Worm (Caenorhabditis elegans) whole organism, young adult: ENCODE results near the gene lys-6.
A peak's percentile ranks its signal among the peaks of the same experiment; 100 is the strongest.

Source experiments
- C17E4.6 ChIP-seq: fragments of 200-800 bp; sonication (Bioruptor generic); IDR thresholded peaks from 2 replicates; pipeline ENCODE4 v1.3.6; 2022; ENCODE audit warnings: missing genetic modification reagents, missing genetic modification characterization, missing compliant biosample characterization
- F37B4.10 ChIP-seq: fragments of 200-800 bp; sonication (Bioruptor generic); IDR thresholded peaks from 2 replicates; pipeline ENCODE4 v1.3.6; 2022; ENCODE audit warnings: missing genetic modification characterization, missing compliant biosample characterization
- F49E8.2 ChIP-seq: sonication (generic microtip); optimal IDR thresholded peaks from 3 replicates; lab custom pipeline; 2017; ENCODE audit warnings: missing genetic modification characterization, mild to moderate bottlenecking, missing compliant biosample characterization, antibody characterized with exemption, moderate library complexity; ENCODE audit not compliant: insufficient read depth
- K12H6.12 ChIP-seq: fragments of 200-800 bp; sonication (Bioruptor generic); optimal IDR thresholded peaks from 2 replicates; lab custom pipeline; 2018; ENCODE audit warnings: mild to moderate bottlenecking, missing genetic modification characterization, missing compliant biosample characterization
- T26A5.8 ChIP-seq: sonication (generic microtip); optimal IDR thresholded peaks from 2 replicates; lab custom pipeline; 2016; ENCODE audit warnings: missing genetic modification characterization, missing compliant biosample characterization
- akir-1 ChIP-seq: fragments of 200-800 bp; sonication (Bioruptor generic); optimal IDR thresholded peaks from 2 replicates; lab custom pipeline; 2018; ENCODE audit warnings: mild to moderate bottlenecking, missing genetic modification characterization, moderate library complexity, missing compliant biosample characterization
- ama-1 ChIP-seq, 3 experiments: fragments of 150-350 bp in 1 of 3; sonication (generic microtip) in 2 of 3; optimal IDR thresholded peaks; 2 replicates each; lab custom pipeline; 2014 to 2018; ENCODE audit warnings: missing biosample characterization in 2 of 3, missing genetic modification characterization in 2 of 3, missing genetic modification reagents in 2 of 3
- aptf-2 ChIP-seq: fragments of 200-800 bp; sonication (Bioruptor generic); conservative IDR thresholded peaks from 2 replicates; pipeline ENCODE4 v1.3.6; 2022; ENCODE audit warnings: missing genetic modification reagents, missing genetic modification characterization, missing compliant biosample characterization
- attf-6 ChIP-seq: fragments of 200-800 bp; sonication (Bioruptor generic); IDR thresholded peaks from 2 replicates; pipeline ENCODE4 v1.3.6; 2022; ENCODE audit warnings: missing genetic modification reagents, missing genetic modification characterization, missing compliant biosample characterization
- cebp-1 ChIP-seq, 2 experiments: fragments of 200-800 bp in 1 of 2; sonication (Bioruptor generic) in 1 of 2; sonication (generic microtip) in 1 of 2; IDR thresholded peaks in 1 of 2; optimal IDR thresholded peaks in 1 of 2; 2 replicates each; pipeline versions ENCODE4 v1.3.6 to Lab custom; 2017 to 2022; ENCODE audit warnings: missing compliant biosample characterization in 2 of 2, missing genetic modification characterization in 2 of 2, mild to moderate bottlenecking in 1 of 2, missing genetic modification reagents in 1 of 2, moderate library complexity in 1 of 2
- cebp-2 ChIP-seq: fragments of 200-800 bp; sonication (Bioruptor generic); IDR thresholded peaks from 2 replicates; pipeline ENCODE4 v1.3.6; 2022; ENCODE audit warnings: missing genetic modification characterization, missing compliant biosample characterization
- ceh-100 ChIP-seq: fragments of 200-800 bp; sonication (Bioruptor generic); IDR thresholded peaks from 2 replicates; pipeline ENCODE4 v1.3.6; 2022; ENCODE audit warnings: missing genetic modification reagents, missing genetic modification characterization, missing compliant biosample characterization
- ceh-27 ChIP-seq: fragments of 200-800 bp; sonication (Bioruptor generic); optimal IDR thresholded peaks from 2 replicates; lab custom pipeline; 2018; ENCODE audit warnings: mild to moderate bottlenecking, missing genetic modification characterization, moderate library complexity, missing compliant biosample characterization
- chd-7 ChIP-seq: sonication (generic microtip); optimal IDR thresholded peaks from 2 replicates; lab custom pipeline; 2016; ENCODE audit warnings: mild to moderate bottlenecking, missing genetic modification characterization, moderate library complexity, missing compliant biosample characterization
- dox-1 ChIP-seq: fragments of 200-800 bp; sonication (Bioruptor generic); IDR thresholded peaks from 2 replicates; pipeline ENCODE4 v1.3.6; 2022; ENCODE audit warnings: missing genetic modification reagents, missing genetic modification characterization, missing compliant biosample characterization
- hmg-1.2 ChIP-seq: fragments of 200-800 bp; sonication (Bioruptor generic); IDR thresholded peaks from 2 replicates; pipeline ENCODE4 v1.3.6; 2022; ENCODE audit warnings: missing genetic modification reagents, missing genetic modification characterization, missing compliant biosample characterization
- hsf-1 ChIP-seq: fragments of 200-800 bp; sonication (Bioruptor generic); IDR thresholded peaks from 2 replicates; pipeline ENCODE4 v1.3.6; 2022; ENCODE audit warnings: missing genetic modification reagents, missing genetic modification characterization, missing compliant biosample characterization
- let-526 ChIP-seq: fragments of 200-800 bp; sonication (Bioruptor generic); IDR thresholded peaks from 2 replicates; pipeline ENCODE4 v1.3.6; 2022; ENCODE audit warnings: missing genetic modification reagents, missing genetic modification characterization, missing compliant biosample characterization
- let-607 ChIP-seq, 2 experiments: fragments of 200-800 bp in 1 of 2; sonication (Bioruptor generic) in 1 of 2; sonication (generic microtip) in 1 of 2; optimal IDR thresholded peaks; 2 replicates each; lab custom pipeline; 2016 to 2018; ENCODE audit warnings: mild to moderate bottlenecking in 2 of 2, missing compliant biosample characterization in 2 of 2, missing genetic modification characterization in 2 of 2, moderate library complexity in 2 of 2, missing genotype in 1 of 2
- lin-40 ChIP-seq: sonication (generic microtip); optimal IDR thresholded peaks from 2 replicates; lab custom pipeline; 2016; ENCODE audit warnings: missing genetic modification characterization, mild to moderate bottlenecking, missing compliant biosample characterization, missing genotype, missing genetic modification reagents
- lin-54 ChIP-seq: fragments of 200-800 bp; sonication (Bioruptor generic); optimal IDR thresholded peaks from 2 replicates; lab custom pipeline; 2018; ENCODE audit warnings: mild to moderate bottlenecking, missing genetic modification characterization, missing compliant biosample characterization
- lsl-1 ChIP-seq: fragments of 200-800 bp; sonication (Bioruptor generic); optimal IDR thresholded peaks from 2 replicates; lab custom pipeline; 2018; ENCODE audit warnings: mild to moderate bottlenecking, missing genetic modification characterization, moderate library complexity, missing compliant biosample characterization
- madf-10 ChIP-seq: sonication (generic microtip); optimal IDR thresholded peaks from 2 replicates; lab custom pipeline; 2016; ENCODE audit warnings: mild to moderate bottlenecking, missing genetic modification characterization, missing compliant biosample characterization
- mcd-1 ChIP-seq: fragments of 200-800 bp; sonication (Bioruptor generic); IDR thresholded peaks from 2 replicates; pipeline ENCODE4 v1.3.6; 2022; ENCODE audit warnings: missing genetic modification reagents, missing genetic modification characterization, missing compliant biosample characterization
- mxl-1 ChIP-seq: sonication (generic microtip); optimal IDR thresholded peaks from 2 replicates; lab custom pipeline; 2016; ENCODE audit warnings: missing genetic modification characterization, missing compliant biosample characterization
- nfyb-1 ChIP-seq: fragments of 200-800 bp; sonication (Bioruptor generic); IDR thresholded peaks from 2 replicates; pipeline ENCODE4 v1.3.6; 2022; ENCODE audit warnings: missing genetic modification reagents, missing genetic modification characterization, missing compliant biosample characterization
- nhr-120 ChIP-seq: fragments of 200-800 bp; sonication (Bioruptor generic); IDR thresholded peaks from 2 replicates; pipeline ENCODE4 v1.3.6; 2022; ENCODE audit warnings: missing genetic modification characterization, missing compliant biosample characterization
- nhr-80 ChIP-seq: sonication (generic microtip); optimal IDR thresholded peaks from 2 replicates; lab custom pipeline; 2016; ENCODE audit warnings: missing genetic modification characterization, missing compliant biosample characterization
- pbrm-1 ChIP-seq: fragments of 200-800 bp; sonication (Bioruptor generic); IDR thresholded peaks from 2 replicates; pipeline ENCODE4 v1.3.6; 2022; ENCODE audit warnings: missing genetic modification reagents, missing genetic modification characterization, missing compliant biosample characterization
- rcor-1 ChIP-seq: fragments of 200-800 bp; sonication (Bioruptor generic); IDR thresholded peaks from 2 replicates; pipeline ENCODE4 v1.3.6; 2022; ENCODE audit warnings: missing genetic modification reagents, missing genetic modification characterization, missing compliant biosample characterization
- snpc-1.1 ChIP-seq: sonication (generic microtip); optimal IDR thresholded peaks from 2 replicates; lab custom pipeline; 2017; ENCODE audit warnings: missing genetic modification characterization, mild to moderate bottlenecking, missing compliant biosample characterization, antibody characterized with exemption, moderate library complexity, missing genotype, missing genetic modification reagents; ENCODE audit not compliant: insufficient read depth
- snpc-4 ChIP-seq, 5 experiments: fragments of 150-350 bp in 1 of 5; sonication (generic microtip) in 4 of 5; optimal IDR thresholded peaks; 2 replicates each; lab custom pipeline; 2014 to 2018; ENCODE audit warnings: missing genetic modification characterization in 5 of 5, missing biosample characterization in 3 of 5, antibody characterized with exemption in 2 of 5, mild to moderate bottlenecking in 2 of 5, missing compliant biosample characterization in 2 of 5, missing genotype in 2 of 5, moderate library complexity in 2 of 5, missing genetic modification reagents in 1 of 5
- sptf-2 ChIP-seq: fragments of 200-800 bp; sonication (Bioruptor generic); optimal IDR thresholded peaks from 2 replicates; lab custom pipeline; 2018; ENCODE audit warnings: mild to moderate bottlenecking, missing genetic modification characterization, missing compliant biosample characterization
- tbp1 ChIP-seq: fragments of 200-800 bp; sonication (Bioruptor generic); optimal IDR thresholded peaks from 2 replicates; lab custom pipeline; 2018; ENCODE audit warnings: mild to moderate bottlenecking, missing genetic modification characterization, missing compliant biosample characterization
- tbx-9 ChIP-seq: sonication (generic microtip); optimal IDR thresholded peaks from 2 replicates; lab custom pipeline; 2016; ENCODE audit warnings: borderline replicate concordance, missing genetic modification characterization, inconsistent platforms, missing compliant biosample characterization
- unc-130 ChIP-seq: sonication (generic microtip); optimal IDR thresholded peaks from 2 replicates; lab custom pipeline; 2016; ENCODE audit warnings: missing genetic modification reagents, missing genetic modification characterization, missing compliant biosample characterization
- zim-3 ChIP-seq: sonication (generic microtip); optimal IDR thresholded peaks from 2 replicates; lab custom pipeline; 2017; ENCODE audit warnings: mild to moderate bottlenecking, missing genetic modification characterization, moderate library complexity, missing compliant biosample characterization

The lys-6 gene

DNA sequence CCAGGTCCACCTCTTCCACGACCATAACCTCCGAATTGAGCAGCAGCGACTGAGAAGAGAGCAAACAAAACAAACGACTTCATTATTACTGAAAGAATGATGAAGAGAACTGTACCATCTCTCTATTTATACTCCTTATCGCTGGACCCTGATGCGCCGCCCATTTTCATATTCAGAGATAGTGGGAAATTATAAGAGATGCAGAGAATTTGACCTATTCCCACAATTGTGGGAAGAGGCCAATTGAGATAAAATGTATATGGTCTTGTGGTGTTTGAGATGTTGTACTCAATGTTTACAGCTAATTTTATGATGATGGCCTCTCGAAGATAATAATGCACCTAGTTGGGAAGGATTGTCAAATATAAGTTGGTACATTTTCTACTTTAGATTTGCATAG is 13.2 kb upstream of the lys-6 start, which contains the start of gene ttr-50:
Gene ttr-50, minus strand, starts transcription at position 101 of the 400 bp plus-strand sequence.
- TF ChIP-seq lin-40 (tag; lab: Kevin White, UChicago) (no peak), aptf-2 (0 out of 2 replicates have a peak, but pooled peaks have one; percentile 19), attf-6 (GFP tag; lab: Robert Waterston, UW) (no peak), snpc-1.1 (tag; lab: Kevin White, UChicago) (no peak), akir-1 (GFP tag; lab: Kevin White, UChicago) (no peak), cebp-2 (GFP tag; lab: Robert Waterston, UW) (no peak), C17E4.6 (no peak), F49E8.2 (tag; lab: Kevin White, UChicago) (no peak)
- TF ChIP-seq, all 124 proteins: peak for 1

DNA sequence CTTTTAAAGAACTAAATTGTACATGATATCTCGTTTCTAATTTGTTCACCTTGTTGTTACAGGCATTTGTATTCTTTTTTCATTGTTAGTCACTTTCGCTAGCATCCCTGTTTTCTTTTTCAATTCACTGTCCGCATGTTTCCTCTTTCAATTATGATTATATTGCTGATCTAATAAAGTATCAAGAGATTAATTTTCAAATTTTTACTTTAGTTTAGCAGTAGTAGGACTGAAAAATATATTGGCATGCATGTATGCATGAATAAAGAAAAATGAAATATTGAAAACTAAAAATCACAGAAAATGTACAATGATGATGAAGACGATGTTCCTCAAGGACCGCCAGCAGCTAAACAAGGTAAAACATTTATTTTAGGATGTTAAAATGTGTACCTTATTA is 10.3 kb upstream of the lys-6 start, which contains the start of gene rbm-17:
Gene rbm-17, plus strand, starts transcription at position 301 of the 400 bp plus-strand sequence.
- TF ChIP-seq ama-1 (optimal IDR thresholded peaks at IDR 0.05; lab: Kevin White, UChicago) (peak; percentile 36), ama-1 (GFP tag; optimal IDR thresholded peaks at IDR 0.05; lab: Kevin White, UChicago) (no peak), unc-130 (GFP tag; lab: Kevin White, UChicago) (no peak), cebp-1 (GFP tag; IDR thresholded peaks at IDR 0.05; lab: Robert Waterston, UW) (no peak), cebp-1 (tag; optimal IDR thresholded peaks at IDR 0.05; lab: Kevin White, UChicago) (peak; percentile 17), hsf-1 (GFP tag; lab: Robert Waterston, UW) (0 out of 2 replicates have a peak, but pooled peaks have one; percentile 11)

- TF ChIP-seq cebp-1 (GFP tag; IDR thresholded peaks at IDR 0.05; lab: Robert Waterston, UW) (no peak), cebp-1 (tag; optimal IDR thresholded peaks at IDR 0.05; lab: Kevin White, UChicago) (peak; percentile 46), mxl-1 (tag; lab: Kevin White, UChicago) (no peak), mcd-1 (GFP tag; lab: Robert Waterston, UW) (peak; percentile 43), nhr-120 (GFP tag; lab: Robert Waterston, UW) (no peak), let-526 (no peak), ceh-100 (GFP tag; lab: Robert Waterston, UW) (peak; percentile 58), chd-7 (no peak), ama-1 (optimal IDR thresholded peaks at IDR 0.05; lab: Kevin White, UChicago) (no peak), ama-1 (GFP tag; optimal IDR thresholded peaks at IDR 0.05; lab: Kevin White, UChicago) (no peak), snpc-4 (GFP tag; optimal IDR thresholded peaks at IDR 0.05; lab: Kevin White, UChicago) (no peak), snpc-4 (tag; optimal IDR thresholded peaks at IDR 0.05; lab: Kevin White, UChicago) (no peak), tbx-9 (tag; lab: Kevin White, UChicago) (no peak), F37B4.10 (GFP tag; lab: Robert Waterston, UW) (no peak), lin-54 (GFP tag; lab: Kevin White, UChicago) (no peak), zim-3 (no peak)
These were observed 8.6 kb upstream of the lys-6 start, which contains the start of gene F58B3.6 for ce11 chrIV:11636409-11636723. TSS of gene F58B3.6 (plus strand) at chrIV:11636648.

DNA sequence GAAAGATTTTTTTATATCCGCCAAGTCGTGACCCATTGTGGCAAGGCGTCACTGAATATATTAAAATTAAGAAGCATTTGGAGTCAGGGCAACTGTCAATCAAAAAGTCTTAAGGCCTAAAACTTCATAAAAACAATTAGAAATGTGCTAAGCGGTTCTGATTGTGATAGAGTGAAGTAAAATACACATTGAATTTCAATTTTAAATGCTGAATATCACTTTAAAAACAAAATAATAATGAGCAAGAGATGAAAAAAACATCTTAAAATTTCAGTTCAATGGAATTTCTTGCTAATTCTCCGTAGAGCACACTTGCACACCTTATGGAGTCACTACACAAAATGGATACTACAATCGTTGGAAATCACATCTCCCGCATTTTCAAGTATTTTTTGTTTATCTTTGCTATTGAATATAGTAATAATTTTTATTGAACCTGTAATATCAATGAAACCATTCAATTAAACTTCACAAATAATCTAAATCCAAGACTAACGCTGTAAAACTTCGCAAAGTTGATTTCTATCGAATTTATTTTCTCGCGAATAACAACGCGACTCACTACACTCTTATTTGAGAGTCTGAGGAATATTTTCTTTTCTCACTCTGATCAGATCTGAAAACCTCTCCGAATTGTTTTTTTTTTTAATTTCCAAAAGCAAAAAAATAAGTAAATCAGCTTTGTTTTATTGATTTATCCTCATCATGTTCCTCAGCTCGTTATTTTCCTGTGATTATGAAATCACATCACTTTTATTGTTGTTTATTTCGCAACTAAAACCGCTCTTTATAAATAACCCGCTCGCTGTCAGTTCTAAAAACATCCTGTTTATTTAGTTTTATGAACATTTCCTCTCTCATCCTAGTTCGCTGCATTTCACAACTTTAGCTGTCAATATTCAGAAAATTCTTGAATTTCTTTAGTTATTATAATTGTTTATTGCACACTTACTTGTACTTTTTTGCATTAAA is 8.0 kb upstream of the lys-6 start, which contains the start of gene mars-1:
Gene mars-1, minus strand, starts transcription at position 51 of the 972 bp plus-strand sequence.
- TF ChIP-seq lsl-1 (GFP tag; lab: Kevin White, UChicago) (peak; percentile 43), ceh-27 (peak; percentile 8), madf-10 (tag; lab: Kevin White, UChicago) (peak; percentile 1), let-607 (tag; optimal IDR thresholded peaks at IDR 0.05; lab: Kevin White, UChicago) (peak in 1 of 2 experiments; percentile 28), T26A5.8 (tag; lab: Kevin White, UChicago) (no peak), nhr-80 (tag; lab: Kevin White, UChicago) (peak; percentile 44), sptf-2 (GFP tag; lab: Kevin White, UChicago) (no peak), hmg-1.2 (GFP tag; lab: Robert Waterston, UW) (peak; percentile 31; the same call in 1 of the 2 replicates), nfyb-1 (GFP tag; lab: Robert Waterston, UW) (0 out of 2 replicates have a peak, but pooled peaks have one; percentile 42), mcd-1 (GFP tag; lab: Robert Waterston, UW) (peak; percentile 88), pbrm-1 (0 out of 2 replicates have a peak, but pooled peaks have one; percentile 24), attf-6 (GFP tag; lab: Robert Waterston, UW) (no peak), C17E4.6 (no peak), rcor-1 (GFP tag; lab: Robert Waterston, UW) (peak; percentile 22; the same call in 1 of the 2 replicates), tbp1 (GFP tag; lab: Kevin White, UChicago) (peak; percentile 43), lin-40 (tag; lab: Kevin White, UChicago) (peak; percentile 18), dox-1 (GFP tag; lab: Robert Waterston, UW) (peak; percentile 36; the same call in 1 of the 2 replicates), ceh-100 (GFP tag; lab: Robert Waterston, UW) (peak; percentile 95), K12H6.12 (peak; percentile 57)
